Worm (Caenorhabditis elegans) whole organism, late embryonic: ENCODE measurements around the gene cyp-14A2.

Source experiments
- ama-1 ChIP-seq: fragments of 150-350 bp; optimal IDR thresholded peaks from 2 replicates; lab custom pipeline; 2014
- fax-1 ChIP-seq: sonication (generic microtip); optimal IDR thresholded peaks from 2 replicates; lab custom pipeline; 2016; ENCODE audit warnings: missing genotype, missing genetic modification characterization, missing compliant biosample characterization
- fkh-10 ChIP-seq: fragments of 150-350 bp; optimal IDR thresholded peaks from 2 replicates; lab custom pipeline; 2014; ENCODE audit warnings: missing biosample characterization, missing genetic modification reagents, missing genetic modification characterization
- nhr-232 ChIP-seq: sonication (generic microtip); optimal IDR thresholded peaks from 2 replicates; lab custom pipeline; 2016; ENCODE audit warnings: missing genetic modification characterization, missing compliant biosample characterization
- tbx-2 ChIP-seq: sonication (generic microtip); optimal IDR thresholded peaks from 2 replicates; lab custom pipeline; 2016; ENCODE audit warnings: missing genetic modification characterization, missing compliant biosample characterization
- zip-5 ChIP-seq: sonication (generic microtip); optimal IDR thresholded peaks from 2 replicates; lab custom pipeline; 2016; ENCODE audit warnings: missing genetic modification characterization, missing compliant biosample characterization

DNA sequence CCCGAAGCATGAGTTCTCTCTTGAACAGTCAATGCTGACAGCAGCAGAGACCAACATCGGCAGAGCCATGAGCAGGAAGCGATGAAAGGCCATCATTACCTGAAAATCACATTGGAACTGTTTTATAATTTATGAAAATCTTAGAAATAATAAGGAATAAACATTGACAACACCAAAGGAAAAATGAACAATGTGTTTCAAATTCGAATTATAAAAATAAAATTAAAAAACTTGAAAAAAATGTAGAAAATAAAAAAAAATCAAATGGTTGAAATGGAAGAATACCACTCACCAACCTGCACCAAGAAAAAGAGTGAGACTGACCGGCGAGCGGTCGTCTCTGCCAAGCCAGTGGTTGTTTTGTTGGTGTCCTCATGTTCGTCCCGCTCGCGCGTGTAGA lies 21.0 kb upstream of the cyp-14A2 start, which contains the start of gene R04D3.3:
- no peak for TF ChIP-seq nhr-232
- TF ChIP-seq zip-5: no peak
- TF ChIP-seq ama-1 (lab: Kevin White, UChicago): no peak
- no peak for TF ChIP-seq fax-1 (tag; lab: Kevin White, UChicago)
- no peak for TF ChIP-seq tbx-2 (tag; lab: Kevin White, UChicago)
- no peak for TF ChIP-seq fkh-10 (GFP tag; lab: Kevin White, UChicago)
